Worm (Caenorhabditis elegans) whole organism, L4 larva: Measurements from ENCODE around the gene nex-3.

Experiments used
- lin-13 ChIP-seq: fragments of 150-350 bp; optimal IDR thresholded peaks from 2 replicates; lab custom pipeline; 2014; ENCODE audit warnings: missing biosample characterization, missing genetic modification reagents, missing genetic modification characterization
- nhr-6 ChIP-seq: fragments of 150-350 bp; optimal IDR thresholded peaks from 2 replicates; lab custom pipeline; 2014; ENCODE audit warnings: missing biosample characterization, missing genetic modification characterization
- pha-4 ChIP-seq, 2 experiments: fragments of 150-350 bp in 1 of 2; fragments of 200-800 bp in 1 of 2; sonication (Bioruptor generic) in 1 of 2; IDR thresholded peaks in 1 of 2; optimal IDR thresholded peaks in 1 of 2; 2 replicates each; pipeline versions ENCODE4 v1.3.6 to Lab custom; 2014 to 2022; ENCODE audit warnings: missing genetic modification characterization in 2 of 2, missing genetic modification reagents in 2 of 2, missing biosample characterization in 1 of 2, missing compliant biosample characterization in 1 of 2
- snpc-4 ChIP-seq: fragments of 150-350 bp; optimal IDR thresholded peaks from 2 replicates; lab custom pipeline; 2014; ENCODE audit warnings: missing biosample characterization, missing genetic modification characterization
- spr-1 ChIP-seq: sonication (generic microtip); optimal IDR thresholded peaks from 2 replicates; lab custom pipeline; 2016; ENCODE audit warnings: mild to moderate bottlenecking, missing genetic modification characterization, missing compliant biosample characterization
- zfp-3 ChIP-seq: fragments of 200-800 bp; sonication (Bioruptor generic); conservative IDR thresholded peaks from 2 replicates; pipeline ENCODE4 v1.3.6; 2022; ENCODE audit warnings: missing genetic modification reagents, missing genetic modification characterization, missing compliant biosample characterization

DNA sequence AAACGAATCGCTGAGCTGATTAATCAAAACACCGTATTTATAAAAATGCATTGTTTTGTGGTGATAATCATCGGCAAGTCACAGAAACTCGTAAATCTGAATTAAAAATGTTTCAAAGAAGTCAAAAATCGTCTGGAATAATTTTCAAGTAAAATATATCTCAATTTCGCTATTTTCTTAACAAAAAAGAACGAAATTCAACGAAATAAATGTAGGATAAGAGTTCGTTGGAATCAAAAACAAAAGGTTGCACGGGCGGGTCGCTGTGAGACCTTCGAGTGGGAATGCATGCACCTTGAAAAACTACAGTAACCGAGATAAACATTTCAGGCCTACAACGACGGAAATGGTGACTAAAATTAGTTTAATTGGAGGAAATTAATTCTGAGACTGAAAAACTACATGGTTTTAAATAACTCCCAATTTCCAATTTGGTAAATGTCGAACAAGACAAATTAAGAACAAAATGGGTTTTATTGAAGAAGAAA is 7.5 kb upstream of the nex-3 start, which contains the start of gene C28A5.1:
- no peak for TF ChIP-seq spr-1 (tag; lab: Kevin White, UChicago)
- TF ChIP-seq pha-4 (GFP tag; IDR thresholded peaks at IDR 0.05; lab: Robert Waterston, UW), result no peak
- no peak for TF ChIP-seq pha-4 (tag; optimal IDR thresholded peaks at IDR 0.05; lab: Kevin White, UChicago)
- no peak for TF ChIP-seq snpc-4
- TF ChIP-seq lin-13, result no peak
- TF ChIP-seq zfp-3 (GFP tag; lab: Robert Waterston, UW), result no peak
- TF ChIP-seq nhr-6, result no peak
